Fruit fly (Drosophila melanogaster) whole organism, embryonic: ENCODE results near the gene CG3984.
A peak's percentile ranks its signal among the peaks of the same experiment; 100 is the strongest.

Experiments
- BEAF-32 ChIP-seq: fragments of 200-800 bp; sonication (Bioruptor generic); optimal IDR thresholded peaks from 3 replicates; lab custom pipeline; 2017; ENCODE audit warnings: missing biosample characterization, missing genetic modification characterization, mild to moderate bottlenecking, moderate library complexity, missing genetic modification reagents
- Bteb2 ChIP-seq: fragments of 200-800 bp; sonication (Bioruptor generic); optimal IDR thresholded peaks from 2 replicates; lab custom pipeline; 2016; ENCODE audit warnings: missing biosample characterization, missing genetic modification characterization
- CG1024 ChIP-seq: fragments of 200-800 bp; sonication (Bioruptor generic); IDR thresholded peaks from 2 replicates; pipeline ENCODE4 v1.3.6; 2022; ENCODE audit warnings: missing biosample characterization, missing genetic modification characterization
- CG12155 ChIP-seq: fragments of 200-800 bp; sonication (Bioruptor generic); optimal IDR thresholded peaks from 3 replicates; lab custom pipeline; 2016; ENCODE audit warnings: missing biosample characterization, missing genetic modification characterization
- CG1529 ChIP-seq: fragments of 200-800 bp; sonication (Bioruptor generic); optimal IDR thresholded peaks from 3 replicates; lab custom pipeline; 2018; ENCODE audit warnings: missing biosample characterization, missing genetic modification characterization
- CG17186 ChIP-seq: fragments of 200-800 bp; sonication (Bioruptor generic); optimal IDR thresholded peaks from 3 replicates; lab custom pipeline; 2017; ENCODE audit warnings: missing biosample characterization, missing genetic modification reagents, missing genetic modification characterization
- CG18599 ChIP-seq: fragments of 200-800 bp; sonication (Bioruptor generic); optimal IDR thresholded peaks from 3 replicates; lab custom pipeline; 2017; ENCODE audit warnings: missing biosample characterization, missing genetic modification characterization, mild to moderate bottlenecking, moderate library complexity, missing genetic modification reagents
- CG2199 ChIP-seq: fragments of 200-800 bp; sonication (Bioruptor generic); IDR thresholded peaks from 3 replicates; pipeline ENCODE4 v1.3.6; 2022; ENCODE audit warnings: missing biosample characterization, missing genetic modification characterization
- CG2889 ChIP-seq: fragments of 200-800 bp; sonication (Bioruptor generic); IDR thresholded peaks from 3 replicates; pipeline ENCODE4 v1.3.6; 2022; ENCODE audit warnings: missing biosample characterization, missing genetic modification characterization
- CG3281 ChIP-seq: fragments of 200-800 bp; sonication (Bioruptor generic); optimal IDR thresholded peaks from 3 replicates; lab custom pipeline; 2017; ENCODE audit warnings: missing biosample characterization, mild to moderate bottlenecking, missing genetic modification characterization
- CG3407 ChIP-seq: fragments of 200-800 bp; sonication (Bioruptor generic); optimal IDR thresholded peaks from 2 replicates; lab custom pipeline; 2018; ENCODE audit warnings: missing biosample characterization, mild to moderate bottlenecking, missing genetic modification characterization
- CG4424 ChIP-seq: fragments of 200-800 bp; sonication (Bioruptor generic); optimal IDR thresholded peaks from 3 replicates; lab custom pipeline; 2016; ENCODE audit warnings: missing biosample characterization, missing genetic modification characterization
- CG5180 ChIP-seq: fragments of 200-800 bp; sonication (Bioruptor generic); optimal IDR thresholded peaks from 3 replicates; lab custom pipeline; 2017; ENCODE audit warnings: missing biosample characterization, missing genetic modification characterization, mild to moderate bottlenecking, moderate library complexity, missing genetic modification reagents
- CG6175 ChIP-seq: fragments of 200-800 bp; sonication (Bioruptor generic); IDR thresholded peaks from 3 replicates; pipeline ENCODE4 v1.3.6; 2022; ENCODE audit warnings: missing biosample characterization, missing genetic modification characterization
- CG6683 ChIP-seq: fragments of 200-800 bp; sonication (Bioruptor generic); optimal IDR thresholded peaks from 2 replicates; lab custom pipeline; 2017; ENCODE audit warnings: missing biosample characterization, mild to moderate bottlenecking, missing genetic modification characterization, missing genetic modification reagents
- CG6813 ChIP-seq: fragments of 200-800 bp; sonication (Bioruptor generic); optimal IDR thresholded peaks from 2 replicates; lab custom pipeline; 2017; ENCODE audit warnings: missing biosample characterization, missing genetic modification characterization, mild to moderate bottlenecking, moderate library complexity, missing genetic modification reagents
- CG7556 ChIP-seq: fragments of 200-800 bp; sonication (Bioruptor generic); optimal IDR thresholded peaks from 2 replicates; lab custom pipeline; 2017; ENCODE audit warnings: missing biosample characterization, mild to moderate bottlenecking, missing genetic modification characterization
- CG9797 ChIP-seq: fragments of 200-800 bp; sonication (Bioruptor generic); optimal IDR thresholded peaks from 3 replicates; lab custom pipeline; 2018; ENCODE audit warnings: missing biosample characterization, mild to moderate bottlenecking, missing genetic modification characterization
- CoRest ChIP-seq: fragments of 200-800 bp; sonication (Bioruptor generic); optimal IDR thresholded peaks from 3 replicates; lab custom pipeline; 2018; ENCODE audit warnings: missing biosample characterization, mild to moderate bottlenecking, missing genetic modification characterization, moderate library complexity
- D19B ChIP-seq: fragments of 200-800 bp; sonication (Bioruptor generic); optimal IDR thresholded peaks from 2 replicates; lab custom pipeline; 2017; ENCODE audit warnings: missing biosample characterization, mild to moderate bottlenecking, missing genetic modification characterization
- Dip3 ChIP-seq: fragments of 200-800 bp; sonication (Bioruptor generic); optimal IDR thresholded peaks from 3 replicates; lab custom pipeline; 2016; ENCODE audit warnings: missing biosample characterization, missing genetic modification characterization
- Dref ChIP-seq: fragments of 200-800 bp; sonication (Bioruptor generic); IDR thresholded peaks from 2 replicates; pipeline ENCODE4 v1.3.6; 2022; ENCODE audit warnings: missing biosample characterization, missing genetic modification characterization
- ERR ChIP-seq: fragments of 200-800 bp; sonication (Bioruptor generic); optimal IDR thresholded peaks from 2 replicates; lab custom pipeline; 2016; ENCODE audit warnings: missing biosample characterization, missing genetic modification characterization
- Eip74EF ChIP-seq, 2 experiments: fragments of 200-800 bp in 1 of 2; fragments of >200 bp in 1 of 2; sonication (Bioruptor generic) in 1 of 2; optimal IDR thresholded peaks; 2 replicates each; lab custom pipeline; 2017 to 2019; ENCODE audit warnings: missing biosample characterization in 2 of 2, missing genetic modification characterization in 2 of 2, mild to moderate bottlenecking in 1 of 2, moderate library complexity in 1 of 2
- Elba2 ChIP-seq: fragments of 200-800 bp; sonication (Bioruptor generic); optimal IDR thresholded peaks from 3 replicates; lab custom pipeline; 2016; ENCODE audit warnings: missing biosample characterization, missing genetic modification characterization
- MESR4 ChIP-seq: fragments of 200-800 bp; sonication (Bioruptor generic); optimal IDR thresholded peaks from 2 replicates; lab custom pipeline; 2018; ENCODE audit warnings: missing biosample characterization, mild to moderate bottlenecking, missing genetic modification characterization, moderate library complexity
- MTF-1 ChIP-seq: fragments of 200-800 bp; sonication (Bioruptor generic); optimal IDR thresholded peaks from 2 replicates; lab custom pipeline; 2018; ENCODE audit warnings: missing biosample characterization, mild to moderate bottlenecking, missing genetic modification characterization, borderline replicate concordance
- Mes4 ChIP-seq: fragments of 200-800 bp; sonication (Bioruptor generic); optimal IDR thresholded peaks from 2 replicates; lab custom pipeline; 2016; ENCODE audit warnings: missing biosample characterization, missing genetic modification characterization
- Neu2 ChIP-seq: fragments of 200-800 bp; sonication (Bioruptor generic); optimal IDR thresholded peaks from 3 replicates; lab custom pipeline; 2016; ENCODE audit warnings: missing biosample characterization, missing genetic modification characterization, borderline replicate concordance
- Oli ChIP-seq: fragments of 200-800 bp; sonication (Bioruptor generic); optimal IDR thresholded peaks from 2 replicates; lab custom pipeline; 2018; ENCODE audit warnings: missing biosample characterization, mild to moderate bottlenecking, missing genetic modification characterization, moderate library complexity
- Trl ChIP-seq, 3 experiments: fragments of >200 bp in 2 of 3; fragments of 200-800 bp in 1 of 3; sonication (Bioruptor generic) in 1 of 3; optimal IDR thresholded peaks; 2 replicates in 1 of 3; 3 replicates in 2 of 3; lab custom pipeline; 2016 to 2017; ENCODE audit warnings: missing biosample characterization in 1 of 3, missing genetic modification characterization in 1 of 3
- Xbp1 ChIP-seq: fragments of 200-800 bp; sonication (Bioruptor generic); optimal IDR thresholded peaks from 3 replicates; lab custom pipeline; 2016; ENCODE audit warnings: missing biosample characterization, mild to moderate bottlenecking, missing genetic modification characterization
- amos ChIP-seq: fragments of 200-800 bp; sonication (Bioruptor generic); IDR thresholded peaks from 2 replicates; pipeline ENCODE4 v1.3.6; 2022; ENCODE audit warnings: missing biosample characterization, missing genetic modification characterization; ENCODE audit not compliant: partially characterized antibody
- croc ChIP-seq: fragments of 200-800 bp; sonication (Bioruptor generic); conservative IDR thresholded peaks from 3 replicates; pipeline ENCODE4 v1.3.6; 2022; ENCODE audit warnings: missing biosample characterization, missing genetic modification characterization
- gsb-n ChIP-seq: fragments of 200-800 bp; sonication (Bioruptor generic); optimal IDR thresholded peaks from 3 replicates; lab custom pipeline; 2018; ENCODE audit warnings: missing biosample characterization, mild to moderate bottlenecking, missing genetic modification characterization
- hkb ChIP-seq, 2 experiments: fragments of 200-800 bp in 1 of 2; fragments of >200 bp in 1 of 2; sonication (Bioruptor generic) in 1 of 2; IDR thresholded peaks in 1 of 2; optimal IDR thresholded peaks in 1 of 2; 2 replicates each; pipeline versions ENCODE4 v1.3.6 to Lab custom; 2017 to 2022; ENCODE audit warnings: missing biosample characterization in 1 of 2, missing genetic modification characterization in 1 of 2
- lab ChIP-seq: fragments of 200-800 bp; sonication (Bioruptor generic); optimal IDR thresholded peaks from 3 replicates; lab custom pipeline; 2017; ENCODE audit warnings: missing biosample characterization, missing genetic modification characterization, mild to moderate bottlenecking, moderate library complexity, missing genetic modification reagents
- mam ChIP-seq: fragments of 200-800 bp; sonication (Bioruptor generic); optimal IDR thresholded peaks from 3 replicates; lab custom pipeline; 2016; ENCODE audit warnings: missing biosample characterization, missing genetic modification characterization
- oc ChIP-seq: fragments of 200-800 bp; sonication (Bioruptor generic); optimal IDR thresholded peaks from 2 replicates; lab custom pipeline; 2018; ENCODE audit warnings: missing biosample characterization, mild to moderate bottlenecking, missing genetic modification characterization, moderate library complexity
- pzg ChIP-seq: fragments of 200-800 bp; sonication (Bioruptor generic); optimal IDR thresholded peaks from 3 replicates; lab custom pipeline; 2018; ENCODE audit warnings: missing biosample characterization, mild to moderate bottlenecking, missing genetic modification characterization, moderate library complexity
- salm ChIP-seq: fragments of 200-800 bp; sonication (Bioruptor generic); optimal IDR thresholded peaks from 2 replicates; lab custom pipeline; 2018; ENCODE audit warnings: missing biosample characterization, mild to moderate bottlenecking, missing genetic modification characterization
- sd ChIP-seq: fragments of 200-800 bp; sonication (Bioruptor generic); optimal IDR thresholded peaks from 3 replicates; lab custom pipeline; 2018; ENCODE audit warnings: missing biosample characterization, mild to moderate bottlenecking, missing genetic modification characterization, moderate library complexity
- seq ChIP-seq: fragments of 200-800 bp; sonication (Bioruptor generic); IDR thresholded peaks from 2 replicates; pipeline ENCODE4 v1.3.6; 2022; ENCODE audit warnings: missing biosample characterization, missing genetic modification characterization
- tgo ChIP-seq: fragments of 200-800 bp; sonication (Bioruptor generic); IDR thresholded peaks from 3 replicates; pipeline ENCODE4 v1.3.6; 2022; ENCODE audit warnings: missing biosample characterization, missing genetic modification characterization
- tna ChIP-seq: fragments of 200-800 bp; sonication (Bioruptor generic); IDR thresholded peaks from 2 replicates; pipeline ENCODE4 v1.3.6; 2022; ENCODE audit warnings: missing biosample characterization, missing genetic modification characterization; ENCODE audit not compliant: partially characterized antibody
- trem ChIP-seq: fragments of 200-800 bp; optimal IDR thresholded peaks from 3 replicates; lab custom pipeline; 2019; ENCODE audit warnings: missing biosample characterization, mild to moderate bottlenecking, missing genetic modification characterization, moderate library complexity
- ttk ChIP-seq: fragments of 200-800 bp; sonication (Bioruptor generic); IDR thresholded peaks from 2 replicates; pipeline ENCODE4 v2.1.2; 2022; ENCODE audit warnings: missing biosample characterization, missing genetic modification characterization
- yki ChIP-seq: fragments of >200 bp; optimal IDR thresholded peaks from 3 replicates; lab custom pipeline; 2018

The CG3984 gene

DNA sequence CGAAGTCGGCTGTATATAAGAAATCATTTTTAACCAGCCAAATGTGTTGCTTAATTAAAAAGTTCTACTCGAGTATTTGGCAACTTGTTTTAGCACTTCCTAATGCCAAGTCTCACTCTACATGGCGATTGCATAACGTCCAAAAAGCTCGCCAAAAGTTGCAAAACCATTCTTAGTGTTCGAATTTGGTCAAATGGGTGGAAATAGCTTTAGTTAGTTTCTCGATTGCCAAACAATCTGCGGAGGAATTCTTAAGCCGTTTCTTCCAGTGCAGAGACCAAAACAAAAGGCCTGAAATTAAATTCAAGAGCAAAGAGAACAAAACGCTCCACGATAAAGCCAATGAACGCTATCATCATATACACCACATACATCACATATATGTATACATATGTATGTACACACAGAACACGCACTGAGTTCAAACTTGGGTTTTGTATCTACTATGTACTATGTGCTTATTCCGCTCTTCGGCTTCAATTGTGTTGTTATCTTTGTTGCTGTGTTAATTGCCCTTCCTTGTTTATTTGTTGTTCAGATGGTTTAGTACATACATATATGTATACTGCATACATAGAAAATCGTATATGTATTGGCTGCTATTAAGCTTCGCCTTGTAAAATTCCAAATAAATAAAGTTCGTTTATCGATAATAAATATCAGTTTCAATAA lies 47.6 kb upstream of the CG3984 start (continued):
- TF ChIP-seq CG7556 (GFP tag; lab: Kevin White, UChicago) = peak; percentile 26
- peak; percentile 51 for TF ChIP-seq CG18599 (GFP tag; lab: Kevin White, UChicago)
- TF ChIP-seq salm (tag; lab: Kevin White, UChicago) = no peak
- no peak for TF ChIP-seq MESR4 (GFP tag; lab: Kevin White, UChicago)
- no peak for TF ChIP-seq tgo (GFP tag; lab: Robert Waterston, UW)
- TF ChIP-seq CG1529 = peak; percentile 42
- TF ChIP-seq croc = no peak
- no peak for TF ChIP-seq Oli (tag; lab: Kevin White, UChicago)
- TF ChIP-seq tna (GFP tag; lab: Robert Waterston, UW) = no peak
- TF ChIP-seq ERR = no peak
- peak; percentile 41 for TF ChIP-seq CG6683
- TF ChIP-seq Xbp1 (GFP tag; lab: Kevin White, UChicago) = peak; percentile 14
- peak; percentile 4 for TF ChIP-seq CG12155 (GFP tag; lab: Kevin White, UChicago)
- peak; percentile 59 for TF ChIP-seq MTF-1 (GFP tag; lab: Kevin White, UChicago)
- TF ChIP-seq CG5180 (GFP tag; lab: Kevin White, UChicago) = peak; percentile 14
- no peak for TF ChIP-seq CG9797
- TF ChIP-seq gsb-n (tag; lab: Kevin White, UChicago) = peak; percentile 4
- TF ChIP-seq CG3407 = peak; percentile 18
- peak; percentile 57 for TF ChIP-seq CoRest (tag; lab: Kevin White, UChicago)
- no peak for TF ChIP-seq Bteb2
- no peak for TF ChIP-seq yki (lab: Kevin White, UChicago)
- TF ChIP-seq CG2199 (GFP tag; lab: Robert Waterston, UW) = 0 out of 3 replicates have a peak, but pooled peaks have one; percentile 38
- TF ChIP-seq amos (GFP tag; lab: Robert Waterston, UW) = no peak
- peak; percentile 22 for TF ChIP-seq mam
- TF ChIP-seq D19B = no peak
- TF ChIP-seq BEAF-32 = no peak
- TF ChIP-seq sd = peak; percentile 68
- no peak for TF ChIP-seq Dref
- peak; percentile 10; the same call in 1 of the 2 replicates for TF ChIP-seq seq (GFP tag; lab: Robert Waterston, UW)
- no peak for TF ChIP-seq CG6175 (GFP tag; lab: Robert Waterston, UW)
- peak; percentile 19 for TF ChIP-seq Mes4
- TF ChIP-seq CG3281 (GFP tag; lab: Kevin White, UChicago) = peak; percentile 27
- TF ChIP-seq Dip3 (GFP tag; lab: Kevin White, UChicago) = no peak
- no peak for TF ChIP-seq CG1024
- TF ChIP-seq Eip74EF (GFP tag; optimal IDR thresholded peaks at IDR 0.05; lab: Kevin White, UChicago) = peak in 1 of 2 experiments; percentile 54
- TF ChIP-seq Neu2 = no peak
- TF ChIP-seq CG2889 (GFP tag; lab: Robert Waterston, UW) = no peak
- TF ChIP-seq CG17186 (GFP tag; lab: Kevin White, UChicago) = no peak
- no peak for TF ChIP-seq CG4424 (GFP tag; lab: Kevin White, UChicago)
- peak in 1 of 2 experiments; percentile 2 for TF ChIP-seq Trl (optimal IDR thresholded peaks at IDR 0.05; lab: Kevin White, UChicago)
- TF ChIP-seq Trl (GFP tag; optimal IDR thresholded peaks at IDR 0.05; lab: Kevin White, UChicago) = no peak
- no peak for TF ChIP-seq ttk (GFP tag; lab: Robert Waterston, UW)
- TF ChIP-seq Elba2 (GFP tag; lab: Kevin White, UChicago) = no peak
- TF ChIP-seq hkb (optimal IDR thresholded peaks at IDR 0.05; lab: Kevin White, UChicago) = no peak
- TF ChIP-seq hkb (GFP tag; IDR thresholded peaks at IDR 0.05; lab: Robert Waterston, UW) = 0 out of 2 replicates have a peak, but pooled peaks have one; percentile 11
- TF ChIP-seq oc (tag; lab: Kevin White, UChicago) = no peak
- TF ChIP-seq CG6813 (GFP tag; lab: Kevin White, UChicago) = peak; percentile 73
- peak; percentile 81 for TF ChIP-seq lab (GFP tag; lab: Kevin White, UChicago)
- no peak for TF ChIP-seq pzg (GFP tag; lab: Kevin White, UChicago)
- TF ChIP-seq trem (tag; lab: Kevin White, UChicago) = no peak
